Worm (Caenorhabditis elegans) whole organism, young adult: ENCODE results near the gene blos-7.
A peak's percentile ranks its signal among the peaks of the same experiment; 100 is the strongest.

Experiments used
- B0035.1 ChIP-seq: sonication (generic microtip); optimal IDR thresholded peaks from 2 replicates; lab custom pipeline; 2016; ENCODE audit warnings: missing genetic modification characterization, mild to moderate bottlenecking, missing compliant biosample characterization, missing genotype, missing genetic modification reagents
- B0336.3 ChIP-seq: fragments of 200-800 bp; sonication (Bioruptor generic); IDR thresholded peaks from 2 replicates; pipeline ENCODE4 v1.3.6; 2022; ENCODE audit warnings: missing genetic modification characterization, missing compliant biosample characterization
- C06A6.2 ChIP-seq: fragments of 200-800 bp; sonication (Bioruptor generic); conservative IDR thresholded peaks from 2 replicates; pipeline ENCODE4 v1.3.6; 2022; ENCODE audit warnings: missing genetic modification characterization, missing compliant biosample characterization
- C17E4.6 ChIP-seq: fragments of 200-800 bp; sonication (Bioruptor generic); IDR thresholded peaks from 2 replicates; pipeline ENCODE4 v1.3.6; 2022; ENCODE audit warnings: missing genetic modification reagents, missing genetic modification characterization, missing compliant biosample characterization
- D2030.7 ChIP-seq: fragments of 200-800 bp; sonication (Bioruptor generic); IDR thresholded peaks from 2 replicates; pipeline ENCODE4 v1.3.6; 2022; ENCODE audit warnings: missing genetic modification reagents, missing genetic modification characterization, missing compliant biosample characterization
- F22D6.2 ChIP-seq: sonication (generic microtip); optimal IDR thresholded peaks from 2 replicates; lab custom pipeline; 2016; ENCODE audit warnings: mild to moderate bottlenecking, missing genetic modification characterization, missing compliant biosample characterization
- F37B4.10 ChIP-seq: fragments of 200-800 bp; sonication (Bioruptor generic); IDR thresholded peaks from 2 replicates; pipeline ENCODE4 v1.3.6; 2022; ENCODE audit warnings: missing genetic modification characterization, missing compliant biosample characterization
- F55B11.4 ChIP-seq: sonication (generic microtip); optimal IDR thresholded peaks from 2 replicates; lab custom pipeline; 2016; ENCODE audit warnings: missing compliant biosample characterization, missing genetic modification characterization, borderline replicate concordance; ENCODE audit not compliant: insufficient read depth
- K11D2.4 ChIP-seq: fragments of 200-800 bp; sonication (Bioruptor generic); IDR thresholded peaks from 2 replicates; pipeline ENCODE4 v1.3.6; 2022; ENCODE audit warnings: missing genetic modification reagents, missing genetic modification characterization, missing compliant biosample characterization
- T07F8.4 ChIP-seq: sonication (generic microtip); optimal IDR thresholded peaks from 2 replicates; lab custom pipeline; 2016; ENCODE audit warnings: mild to moderate bottlenecking, missing genetic modification characterization, moderate library complexity, missing compliant biosample characterization
- T26A5.8 ChIP-seq: sonication (generic microtip); optimal IDR thresholded peaks from 2 replicates; lab custom pipeline; 2016; ENCODE audit warnings: missing genetic modification characterization, missing compliant biosample characterization
- Y53G8AR.9 ChIP-seq: fragments of 200-800 bp; sonication (Bioruptor generic); conservative IDR thresholded peaks from 2 replicates; pipeline ENCODE4 v1.3.6; 2022; ENCODE audit warnings: missing genetic modification reagents, missing genetic modification characterization, missing compliant biosample characterization
- aptf-2 ChIP-seq: fragments of 200-800 bp; sonication (Bioruptor generic); conservative IDR thresholded peaks from 2 replicates; pipeline ENCODE4 v1.3.6; 2022; ENCODE audit warnings: missing genetic modification reagents, missing genetic modification characterization, missing compliant biosample characterization
- atf-7 ChIP-seq: sonication (generic microtip); optimal IDR thresholded peaks from 2 replicates; lab custom pipeline; 2017; ENCODE audit warnings: mild to moderate bottlenecking, missing genetic modification characterization, missing compliant biosample characterization
- bed-2 ChIP-seq: fragments of 200-800 bp; sonication (Bioruptor generic); IDR thresholded peaks from 2 replicates; pipeline ENCODE4 v1.3.6; 2022; ENCODE audit warnings: missing genetic modification reagents, missing genetic modification characterization, missing compliant biosample characterization
- ccch-3 ChIP-seq: fragments of 200-800 bp; sonication (Bioruptor generic); optimal IDR thresholded peaks from 2 replicates; lab custom pipeline; 2018; ENCODE audit warnings: mild to moderate bottlenecking, missing genetic modification characterization, missing compliant biosample characterization
- cebp-1 ChIP-seq, 2 experiments: fragments of 200-800 bp in 1 of 2; sonication (Bioruptor generic) in 1 of 2; sonication (generic microtip) in 1 of 2; IDR thresholded peaks in 1 of 2; optimal IDR thresholded peaks in 1 of 2; 2 replicates each; pipeline versions ENCODE4 v1.3.6 to Lab custom; 2017 to 2022; ENCODE audit warnings: missing compliant biosample characterization in 2 of 2, missing genetic modification characterization in 2 of 2, mild to moderate bottlenecking in 1 of 2, missing genetic modification reagents in 1 of 2, moderate library complexity in 1 of 2
- cebp-2 ChIP-seq: fragments of 200-800 bp; sonication (Bioruptor generic); IDR thresholded peaks from 2 replicates; pipeline ENCODE4 v1.3.6; 2022; ENCODE audit warnings: missing genetic modification characterization, missing compliant biosample characterization
- ceh-100 ChIP-seq: fragments of 200-800 bp; sonication (Bioruptor generic); IDR thresholded peaks from 2 replicates; pipeline ENCODE4 v1.3.6; 2022; ENCODE audit warnings: missing genetic modification reagents, missing genetic modification characterization, missing compliant biosample characterization
- ceh-58 ChIP-seq: fragments of 200-800 bp; sonication (Bioruptor generic); IDR thresholded peaks from 2 replicates; pipeline ENCODE4 v1.3.6; 2022; ENCODE audit warnings: missing genetic modification characterization, missing compliant biosample characterization
- ceh-79 ChIP-seq: sonication (generic microtip); optimal IDR thresholded peaks from 2 replicates; lab custom pipeline; 2017; ENCODE audit warnings: mild to moderate bottlenecking, missing genetic modification characterization, missing compliant biosample characterization
- chd-7 ChIP-seq: sonication (generic microtip); optimal IDR thresholded peaks from 2 replicates; lab custom pipeline; 2016; ENCODE audit warnings: mild to moderate bottlenecking, missing genetic modification characterization, moderate library complexity, missing compliant biosample characterization
- die-1 ChIP-seq: sonication (generic microtip); optimal IDR thresholded peaks from 2 replicates; lab custom pipeline; 2016; ENCODE audit warnings: missing genotype, mild to moderate bottlenecking, missing genetic modification characterization, missing compliant biosample characterization
- egl-44 ChIP-seq: fragments of 200-800 bp; sonication (Bioruptor generic); IDR thresholded peaks from 2 replicates; pipeline ENCODE4 v1.3.6; 2022; ENCODE audit warnings: missing genetic modification reagents, missing genetic modification characterization, missing compliant biosample characterization
- egrh-3 ChIP-seq: fragments of 200-800 bp; sonication (Bioruptor generic); IDR thresholded peaks from 2 replicates; pipeline ENCODE4 v1.3.6; 2022; ENCODE audit warnings: missing genetic modification reagents, missing genetic modification characterization, missing compliant biosample characterization
- ekl-4 ChIP-seq: fragments of 200-800 bp; sonication (Bioruptor generic); IDR thresholded peaks from 2 replicates; pipeline ENCODE4 v1.3.6; 2022; ENCODE audit warnings: missing genetic modification reagents, missing genetic modification characterization, missing compliant biosample characterization
- hlh-12 ChIP-seq: sonication (generic microtip); optimal IDR thresholded peaks from 2 replicates; lab custom pipeline; 2016; ENCODE audit warnings: missing genetic modification characterization, missing compliant biosample characterization
- hmg-20 ChIP-seq: fragments of 200-800 bp; sonication (Bioruptor generic); IDR thresholded peaks from 2 replicates; pipeline ENCODE4 v1.3.6; 2022; ENCODE audit warnings: missing genetic modification reagents, missing genetic modification characterization, missing compliant biosample characterization
- let-607 ChIP-seq, 2 experiments: fragments of 200-800 bp in 1 of 2; sonication (Bioruptor generic) in 1 of 2; sonication (generic microtip) in 1 of 2; optimal IDR thresholded peaks; 2 replicates each; lab custom pipeline; 2016 to 2018; ENCODE audit warnings: mild to moderate bottlenecking in 2 of 2, missing compliant biosample characterization in 2 of 2, missing genetic modification characterization in 2 of 2, moderate library complexity in 2 of 2, missing genotype in 1 of 2
- lin-35 ChIP-seq, 3 experiments: fragments of 150-350 bp in 2 of 3; sonication (generic microtip) in 1 of 3; optimal IDR thresholded peaks; 2 replicates each; lab custom pipeline; 2014 to 2018; ENCODE audit warnings: missing biosample characterization in 3 of 3, missing genetic modification characterization in 3 of 3, missing genetic modification reagents in 3 of 3
- lin-54 ChIP-seq: fragments of 200-800 bp; sonication (Bioruptor generic); optimal IDR thresholded peaks from 2 replicates; lab custom pipeline; 2018; ENCODE audit warnings: mild to moderate bottlenecking, missing genetic modification characterization, missing compliant biosample characterization
- madf-10 ChIP-seq: sonication (generic microtip); optimal IDR thresholded peaks from 2 replicates; lab custom pipeline; 2016; ENCODE audit warnings: mild to moderate bottlenecking, missing genetic modification characterization, missing compliant biosample characterization
- mcd-1 ChIP-seq: fragments of 200-800 bp; sonication (Bioruptor generic); IDR thresholded peaks from 2 replicates; pipeline ENCODE4 v1.3.6; 2022; ENCODE audit warnings: missing genetic modification reagents, missing genetic modification characterization, missing compliant biosample characterization
- nfya-1 ChIP-seq: sonication (generic microtip); optimal IDR thresholded peaks from 2 replicates; lab custom pipeline; 2017; ENCODE audit warnings: antibody characterized with exemption, missing compliant biosample characterization, missing genetic modification characterization, borderline replicate concordance; ENCODE audit not compliant: insufficient read depth
- nhr-27 ChIP-seq: fragments of 200-800 bp; sonication (Bioruptor generic); optimal IDR thresholded peaks from 2 replicates; lab custom pipeline; 2018; ENCODE audit warnings: mild to moderate bottlenecking, missing genetic modification characterization, moderate library complexity, missing compliant biosample characterization
- pbrm-1 ChIP-seq: fragments of 200-800 bp; sonication (Bioruptor generic); IDR thresholded peaks from 2 replicates; pipeline ENCODE4 v1.3.6; 2022; ENCODE audit warnings: missing genetic modification reagents, missing genetic modification characterization, missing compliant biosample characterization
- repo-1 ChIP-seq: sonication (generic microtip); optimal IDR thresholded peaks from 2 replicates; lab custom pipeline; 2017; ENCODE audit warnings: mild to moderate bottlenecking, missing genetic modification characterization, missing compliant biosample characterization
- somi-1 ChIP-seq: fragments of 200-800 bp; sonication (Bioruptor generic); optimal IDR thresholded peaks from 2 replicates; lab custom pipeline; 2018; ENCODE audit warnings: mild to moderate bottlenecking, missing genetic modification characterization, missing compliant biosample characterization
- tbp1 ChIP-seq: fragments of 200-800 bp; sonication (Bioruptor generic); optimal IDR thresholded peaks from 2 replicates; lab custom pipeline; 2018; ENCODE audit warnings: mild to moderate bottlenecking, missing genetic modification characterization, missing compliant biosample characterization
- tlf-1 ChIP-seq: fragments of 200-800 bp; sonication (Bioruptor generic); optimal IDR thresholded peaks from 2 replicates; lab custom pipeline; 2018; ENCODE audit warnings: mild to moderate bottlenecking, missing genetic modification characterization, missing compliant biosample characterization
- unc-130 ChIP-seq: sonication (generic microtip); optimal IDR thresholded peaks from 2 replicates; lab custom pipeline; 2016; ENCODE audit warnings: missing genetic modification reagents, missing genetic modification characterization, missing compliant biosample characterization
- zfh-2 ChIP-seq: fragments of 200-800 bp; sonication (Bioruptor generic); conservative IDR thresholded peaks from 2 replicates; pipeline ENCODE4 v1.3.6; 2022; ENCODE audit warnings: missing genetic modification reagents, missing genetic modification characterization, missing compliant biosample characterization

blos-7 gene

ce11 chrIV:3611845-3612244 lies 29.1 kb upstream of the blos-7 start (continued):
- TF ChIP-seq C06A6.2 (GFP tag; lab: Robert Waterston, UW), result 0 out of 2 replicates have a peak, but pooled peaks have one; percentile 12
- no peak for TF ChIP-seq F37B4.10
- peak; percentile 55; the same call in 1 of the 2 replicates for TF ChIP-seq egl-44 (GFP tag; lab: Robert Waterston, UW)
- peak; percentile 36; the same call in 1 of the 2 replicates for TF ChIP-seq mcd-1 (GFP tag; lab: Robert Waterston, UW)
- peak; percentile 59 for TF ChIP-seq chd-7 (tag; lab: Kevin White, UChicago)
- no peak for TF ChIP-seq ekl-4
- no peak for TF ChIP-seq ceh-79 (tag; lab: Kevin White, UChicago)
- TF ChIP-seq tbp1, result peak; percentile 50
- peak; percentile 74 to 82 for TF ChIP-seq let-607 (tag; optimal IDR thresholded peaks at IDR 0.05; lab: Kevin White, UChicago)
- no peak for TF ChIP-seq ccch-3 (GFP tag; lab: Kevin White, UChicago)
- no peak for TF ChIP-seq D2030.7 (GFP tag; lab: Robert Waterston, UW)
- peak; percentile 47 for TF ChIP-seq F22D6.2 (tag; lab: Kevin White, UChicago)
- no peak for TF ChIP-seq cebp-1 (GFP tag; IDR thresholded peaks at IDR 0.05; lab: Robert Waterston, UW)
- TF ChIP-seq cebp-1 (tag; optimal IDR thresholded peaks at IDR 0.05; lab: Kevin White, UChicago), result peak; percentile 61
- TF ChIP-seq madf-10 (tag; lab: Kevin White, UChicago), result peak; percentile 42
- TF ChIP-seq, all 124 proteins: peak for 28

ce11 chrIV:3610987-3611386 lies 28.3 kb upstream of the blos-7 start:
- TF ChIP-seq hlh-12 (tag; lab: Kevin White, UChicago) (no peak), zfh-2 (GFP tag; lab: Robert Waterston, UW) (no peak), pbrm-1 (GFP tag; lab: Robert Waterston, UW) (no peak), let-607 (tag; optimal IDR thresholded peaks at IDR 0.05; lab: Kevin White, UChicago) (no peak), T26A5.8 (tag; lab: Kevin White, UChicago) (no peak), C17E4.6 (no peak), mcd-1 (GFP tag; lab: Robert Waterston, UW) (no peak), B0035.1 (no peak), T07F8.4 (tag; lab: Kevin White, UChicago) (no peak), F22D6.2 (tag; lab: Kevin White, UChicago) (no peak), nfya-1 (tag; lab: Kevin White, UChicago) (no peak), unc-130 (GFP tag; lab: Kevin White, UChicago) (no peak), ceh-100 (no peak), aptf-2 (no peak), lin-35 (GFP tag; optimal IDR thresholded peaks at IDR 0.05; lab: Kevin White, UChicago) (no peak), die-1 (tag; lab: Kevin White, UChicago) (no peak)

ce11 chrIV:3608547-3609222 lies 26.0 kb upstream of the blos-7 start:
- TF ChIP-seq egrh-3, result no peak
- no peak for TF ChIP-seq die-1 (tag; lab: Kevin White, UChicago)
- TF ChIP-seq nhr-27 (tag; lab: Kevin White, UChicago), result no peak
- no peak for TF ChIP-seq F55B11.4
- no peak for TF ChIP-seq K11D2.4
- TF ChIP-seq somi-1 (GFP tag; lab: Kevin White, UChicago), result no peak
- no peak for TF ChIP-seq lin-54 (GFP tag; lab: Kevin White, UChicago)
- TF ChIP-seq cebp-1 (GFP tag; IDR thresholded peaks at IDR 0.05; lab: Robert Waterston, UW), result no peak
- peak; percentile 12 for TF ChIP-seq cebp-1 (tag; optimal IDR thresholded peaks at IDR 0.05; lab: Kevin White, UChicago)
- TF ChIP-seq tlf-1 (GFP tag; lab: Kevin White, UChicago), result peak; percentile 44
- TF ChIP-seq atf-7 (tag; lab: Kevin White, UChicago), result no peak
- TF ChIP-seq Y53G8AR.9 (GFP tag; lab: Robert Waterston, UW), result peak; percentile 31; the same call in 1 of the 2 replicates
- TF ChIP-seq ceh-58 (GFP tag; lab: Robert Waterston, UW), result no peak
- TF ChIP-seq madf-10 (tag; lab: Kevin White, UChicago), result peak; percentile 1
- TF ChIP-seq hmg-20 (GFP tag; lab: Robert Waterston, UW), result no peak
- no peak for TF ChIP-seq bed-2
- TF ChIP-seq cebp-2, result no peak
- no peak for TF ChIP-seq B0336.3
- TF ChIP-seq repo-1, result peak; percentile 68
- TF ChIP-seq, all 124 proteins: peak for 5
